Worm (Caenorhabditis elegans) whole organism, L2 larva: ENCODE data around the gene T25B2.2.

Source experiments
- C34F6.9 ChIP-seq: fragments of 150-350 bp; optimal IDR thresholded peaks from 2 replicates; lab custom pipeline; 2014; ENCODE audit warnings: missing biosample characterization, missing genetic modification characterization
- F13H6.1 ChIP-seq: sonication (generic microtip); optimal IDR thresholded peaks from 2 replicates; lab custom pipeline; 2016; ENCODE audit warnings: missing genetic modification characterization, missing compliant biosample characterization
- R02D3.7 ChIP-seq: fragments of 150-350 bp; optimal IDR thresholded peaks from 2 replicates; lab custom pipeline; 2014; ENCODE audit warnings: missing biosample characterization, missing genetic modification characterization
- Y55F3AM.14 ChIP-seq: fragments of 200-800 bp; sonication (Bioruptor generic); optimal IDR thresholded peaks from 2 replicates; lab custom pipeline; 2018; ENCODE audit warnings: mild to moderate bottlenecking, missing genetic modification characterization, missing compliant biosample characterization
- ZK546.5 ChIP-seq: sonication (generic microtip); optimal IDR thresholded peaks from 2 replicates; lab custom pipeline; 2017; ENCODE audit warnings: missing biosample characterization, missing genetic modification characterization
- alr-1 ChIP-seq: fragments of 150-350 bp; optimal IDR thresholded peaks from 2 replicates; lab custom pipeline; 2014; ENCODE audit warnings: missing biosample characterization, missing genetic modification characterization
- aly-2 ChIP-seq: fragments of 150-350 bp; optimal IDR thresholded peaks from 2 replicates; lab custom pipeline; 2014; ENCODE audit warnings: missing biosample characterization, missing genetic modification characterization
- ama-1 ChIP-seq: fragments of 150-350 bp; optimal IDR thresholded peaks from 2 replicates; lab custom pipeline; 2018; ENCODE audit warnings: inconsistent platforms
- blmp-1 ChIP-seq: sonication (generic microtip); optimal IDR thresholded peaks from 2 replicates; lab custom pipeline; 2017; ENCODE audit warnings: missing genetic modification characterization, mild to moderate bottlenecking, missing compliant biosample characterization, antibody characterized with exemption, moderate library complexity; ENCODE audit not compliant: insufficient read depth
- ceh-16 ChIP-seq: fragments of 150-350 bp; optimal IDR thresholded peaks from 2 replicates; lab custom pipeline; 2014; ENCODE audit warnings: missing biosample characterization, missing genetic modification characterization
- ceh-82 ChIP-seq: fragments of 150-350 bp; optimal IDR thresholded peaks from 2 replicates; lab custom pipeline; 2014; ENCODE audit warnings: missing biosample characterization, missing genetic modification characterization
- crh-2 ChIP-seq: sonication (generic microtip); optimal IDR thresholded peaks from 2 replicates; lab custom pipeline; 2017; ENCODE audit warnings: missing biosample characterization, missing genetic modification characterization
- egl-27 ChIP-seq: sonication (generic microtip); optimal IDR thresholded peaks from 3 replicates; lab custom pipeline; 2017; ENCODE audit warnings: missing biosample characterization, missing genetic modification reagents, missing genetic modification characterization
- elt-1 ChIP-seq: fragments of 150-350 bp; optimal IDR thresholded peaks from 2 replicates; lab custom pipeline; 2014; ENCODE audit warnings: missing biosample characterization, missing genetic modification characterization
- elt-3 ChIP-seq: sonication (generic microtip); optimal IDR thresholded peaks from 2 replicates; lab custom pipeline; 2017; ENCODE audit warnings: missing biosample characterization, missing genetic modification characterization
- fos-1 ChIP-seq: fragments of 150-350 bp; optimal IDR thresholded peaks from 2 replicates; lab custom pipeline; 2014; ENCODE audit warnings: missing biosample characterization, missing genetic modification characterization
- gmeb-1 ChIP-seq: fragments of 150-350 bp; optimal IDR thresholded peaks from 2 replicates; lab custom pipeline; 2014; ENCODE audit warnings: missing biosample characterization, missing genetic modification characterization
- lin-11 ChIP-seq: fragments of 150-350 bp; sonication (generic microtip); optimal IDR thresholded peaks from 2 replicates; lab custom pipeline; 2014; ENCODE audit warnings: missing biosample characterization, missing genetic modification characterization, inconsistent platforms, mixed read lengths
- lin-39 ChIP-seq: fragments of 150-350 bp; optimal IDR thresholded peaks from 2 replicates; lab custom pipeline; 2014; ENCODE audit warnings: missing biosample characterization, missing genetic modification reagents, missing genetic modification characterization
- lsy-2 ChIP-seq, 2 experiments: fragments of 150-350 bp in 1 of 2; sonication (generic microtip) in 1 of 2; optimal IDR thresholded peaks; 2 replicates each; lab custom pipeline; 2014 to 2017; ENCODE audit warnings: missing biosample characterization in 2 of 2, missing genetic modification characterization in 2 of 2
- mab-5 ChIP-seq: fragments of 150-350 bp; optimal IDR thresholded peaks from 2 replicates; lab custom pipeline; 2014; ENCODE audit warnings: missing biosample characterization, missing genetic modification characterization
- mbf-1 ChIP-seq: sonication (generic microtip); optimal IDR thresholded peaks from 2 replicates; lab custom pipeline; 2017; ENCODE audit warnings: missing biosample characterization, missing genetic modification characterization
- nhr-10 ChIP-seq: sonication (generic microtip); optimal IDR thresholded peaks from 2 replicates; lab custom pipeline; 2017; ENCODE audit warnings: missing biosample characterization, missing genetic modification characterization
- nhr-11 ChIP-seq: fragments of 150-350 bp; optimal IDR thresholded peaks from 2 replicates; lab custom pipeline; 2014; ENCODE audit warnings: missing biosample characterization, missing genetic modification characterization
- nhr-12 ChIP-seq: fragments of 150-350 bp; optimal IDR thresholded peaks from 2 replicates; lab custom pipeline; 2014; ENCODE audit warnings: missing biosample characterization, missing genetic modification characterization
- nhr-129 ChIP-seq: fragments of 150-350 bp; optimal IDR thresholded peaks from 2 replicates; lab custom pipeline; 2014; ENCODE audit warnings: missing biosample characterization, missing genetic modification characterization
- nhr-21 ChIP-seq: fragments of 150-350 bp; optimal IDR thresholded peaks from 2 replicates; lab custom pipeline; 2014; ENCODE audit warnings: missing biosample characterization, missing genetic modification characterization
- nhr-237 ChIP-seq: fragments of 150-350 bp; optimal IDR thresholded peaks from 2 replicates; lab custom pipeline; 2014; ENCODE audit warnings: missing biosample characterization, missing genetic modification characterization
- nhr-25 ChIP-seq: fragments of 150-350 bp; sonication (generic microtip); optimal IDR thresholded peaks from 3 replicates; lab custom pipeline; 2014; ENCODE audit warnings: missing biosample characterization, missing genetic modification characterization
- nhr-6 ChIP-seq: fragments of 150-350 bp; optimal IDR thresholded peaks from 2 replicates; lab custom pipeline; 2014; ENCODE audit warnings: missing biosample characterization, missing genetic modification characterization
- nhr-77 ChIP-seq: fragments of 150-350 bp; optimal IDR thresholded peaks from 2 replicates; lab custom pipeline; 2014; ENCODE audit warnings: missing biosample characterization, missing genetic modification characterization
- peb-1 ChIP-seq: fragments of 150-350 bp; optimal IDR thresholded peaks from 2 replicates; lab custom pipeline; 2014; ENCODE audit warnings: missing biosample characterization, missing genetic modification characterization
- sem-4 ChIP-seq: fragments of 150-350 bp; optimal IDR thresholded peaks from 2 replicates; lab custom pipeline; 2014; ENCODE audit warnings: missing biosample characterization, missing genetic modification reagents, missing genetic modification characterization
- sma-3 ChIP-seq: sonication (generic microtip); optimal IDR thresholded peaks from 2 replicates; lab custom pipeline; 2016; ENCODE audit warnings: missing genetic modification reagents, missing genetic modification characterization, missing compliant biosample characterization
- sma-9 ChIP-seq, 2 experiments: fragments of 150-350 bp in 1 of 2; sonication (generic microtip) in 1 of 2; optimal IDR thresholded peaks; 2 replicates each; lab custom pipeline; 2014 to 2016; ENCODE audit warnings: missing genetic modification characterization in 2 of 2, mild to moderate bottlenecking in 1 of 2, missing biosample characterization in 1 of 2, missing compliant biosample characterization in 1 of 2, missing genetic modification reagents in 1 of 2, moderate library complexity in 1 of 2
- snpc-4 ChIP-seq: fragments of 150-350 bp; optimal IDR thresholded peaks from 2 replicates; lab custom pipeline; 2014; ENCODE audit warnings: missing biosample characterization, missing genetic modification characterization
- unc-39 ChIP-seq: fragments of 150-350 bp; optimal IDR thresholded peaks from 2 replicates; lab custom pipeline; 2014; ENCODE audit warnings: missing biosample characterization, missing genetic modification characterization
- unc-55 ChIP-seq: fragments of 150-350 bp; sonication (generic microtip); optimal IDR thresholded peaks from 3 replicates; lab custom pipeline; 2014; ENCODE audit warnings: missing biosample characterization, missing genetic modification reagents, missing genetic modification characterization
- zag-1 ChIP-seq: fragments of 150-350 bp; optimal IDR thresholded peaks from 2 replicates; lab custom pipeline; 2014; ENCODE audit warnings: missing biosample characterization, missing genetic modification characterization
- ztf-1 ChIP-seq: fragments of 200-800 bp; sonication (Bioruptor generic); conservative IDR thresholded peaks from 2 replicates; pipeline ENCODE4 v1.3.6; 2022; ENCODE audit warnings: missing genetic modification characterization, missing compliant biosample characterization
- ztf-11 ChIP-seq: sonication (generic microtip); optimal IDR thresholded peaks from 2 replicates; lab custom pipeline; 2017; ENCODE audit warnings: missing biosample characterization, missing genetic modification characterization
- ztf-4 ChIP-seq: fragments of 150-350 bp; optimal IDR thresholded peaks from 2 replicates; lab custom pipeline; 2014; ENCODE audit warnings: missing biosample characterization, missing genetic modification characterization

T25B2.2 gene

ce11 chrX:6204696-6205232 lies 35.3 kb downstream of the T25B2.2 start, which contains the start of gene bca-1 (continued):
- no peak for TF ChIP-seq unc-39 (tag; lab: Kevin White, UChicago)
- no peak for TF ChIP-seq nhr-11 (tag; lab: Kevin White, UChicago)
- no peak for TF ChIP-seq aly-2 (tag; lab: Kevin White, UChicago)
- TF ChIP-seq elt-1: no peak
- TF ChIP-seq ZK546.5: no peak
- TF ChIP-seq Y55F3AM.14: no peak

DNA sequence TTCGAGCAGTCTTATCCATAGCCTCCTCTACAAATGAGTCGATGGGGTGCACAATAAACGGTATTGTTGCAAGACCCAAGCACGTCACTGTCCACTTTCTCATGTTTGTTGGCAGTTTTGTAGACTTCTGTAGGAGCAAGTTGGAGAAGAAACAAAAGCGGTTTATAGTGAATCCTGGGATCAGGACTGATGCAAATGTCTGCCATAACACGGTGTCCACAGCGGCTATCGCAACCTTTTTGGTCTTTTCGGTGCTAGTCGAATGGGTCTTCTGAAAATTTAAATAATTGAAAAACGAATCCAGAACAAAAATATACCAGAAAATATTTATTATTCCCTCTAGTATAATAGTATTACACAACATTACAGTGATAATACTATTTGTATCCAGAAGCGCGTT lies 35.9 kb downstream of the T25B2.2 start:
- TF ChIP-seq sem-4 (no peak), elt-3 (no peak), nhr-25 (tag; lab: Kevin White, UChicago) (no peak), unc-55 (GFP tag; lab: Kevin White, UChicago) (no peak), ztf-1 (no peak), sma-3 (GFP tag; lab: Kevin White, UChicago) (no peak), nhr-6 (tag; lab: Kevin White, UChicago) (no peak), ztf-4 (tag; lab: Kevin White, UChicago) (no peak), ztf-11 (tag; lab: Kevin White, UChicago) (no peak), nhr-77 (tag; lab: Kevin White, UChicago) (no peak), aly-2 (tag; lab: Kevin White, UChicago) (no peak), alr-1 (tag; lab: Kevin White, UChicago) (no peak), egl-27 (tag; lab: Kevin White, UChicago) (no peak), gmeb-1 (tag; lab: Kevin White, UChicago) (no peak), nhr-129 (tag; lab: Kevin White, UChicago) (no peak), F13H6.1 (no peak)

DNA sequence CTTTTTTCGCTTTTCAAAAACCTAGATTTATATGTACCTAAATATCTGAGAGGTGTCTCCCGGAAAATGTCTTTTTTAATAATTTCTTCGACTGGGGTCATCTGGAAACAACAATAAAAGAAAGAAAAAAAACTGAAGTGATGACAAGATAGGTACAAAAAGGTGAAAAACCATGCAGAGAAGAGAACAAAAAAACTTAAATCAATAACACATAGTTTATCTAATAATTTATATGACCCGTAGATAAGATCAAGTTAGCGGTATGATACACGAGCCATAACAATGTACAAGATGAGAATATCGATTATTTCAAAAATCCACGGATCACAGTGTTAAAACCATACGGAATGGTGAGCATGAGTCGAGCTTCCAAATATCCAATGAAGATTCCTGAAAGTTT lies 36.9 kb downstream of the T25B2.2 start, which contains the start of gene mtp-18:
TSS of gene mtp-18 (minus strand) at position 101 of the 400 bp plus-strand sequence.
- TF ChIP-seq blmp-1 (no peak), mbf-1 (no peak), egl-27 (tag; lab: Kevin White, UChicago) (no peak), unc-39 (tag; lab: Kevin White, UChicago) (no peak), nhr-129 (tag; lab: Kevin White, UChicago) (no peak), ceh-82 (tag; lab: Kevin White, UChicago) (no peak), fos-1 (tag; lab: Kevin White, UChicago) (no peak), aly-2 (tag; lab: Kevin White, UChicago) (no peak), nhr-77 (tag; lab: Kevin White, UChicago) (no peak), sma-3 (GFP tag; lab: Kevin White, UChicago) (no peak), ZK546.5 (no peak), crh-2 (no peak), gmeb-1 (tag; lab: Kevin White, UChicago) (no peak), nhr-12 (tag; lab: Kevin White, UChicago) (no peak), zag-1 (tag; lab: Kevin White, UChicago) (no peak)

DNA sequence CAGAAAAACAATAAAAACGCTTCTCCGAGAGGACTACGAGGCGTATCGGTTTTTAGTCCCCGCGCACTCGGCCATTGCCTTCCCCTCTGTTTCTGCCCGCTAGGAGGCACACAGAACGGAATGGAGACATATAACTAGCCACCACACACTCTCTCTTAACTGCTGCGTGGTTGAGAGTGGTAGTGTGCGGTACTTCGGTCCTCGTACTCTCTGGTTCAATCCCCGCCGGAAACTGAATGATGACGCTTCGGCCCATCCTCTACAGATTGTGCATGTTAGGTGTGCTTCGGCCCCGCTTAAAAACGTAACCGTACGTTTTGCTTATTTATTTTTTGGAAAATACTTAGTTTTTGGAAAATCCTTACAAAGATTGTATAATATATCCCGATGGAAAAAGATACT lies 38.2 kb downstream of the T25B2.2 start, which contains the start of gene T13C5.6:
TSS of gene T13C5.6 (minus strand) at position 1 of the 402 bp plus-strand sequence.
- TF ChIP-seq ztf-4 (tag; lab: Kevin White, UChicago): peak; percentile 72
- no peak for TF ChIP-seq elt-3
- TF ChIP-seq mab-5 (tag; lab: Kevin White, UChicago): peak; percentile 63
- peak; percentile 84 for TF ChIP-seq C34F6.9
- TF ChIP-seq fos-1 (tag; lab: Kevin White, UChicago): peak; percentile 90
- no peak for TF ChIP-seq R02D3.7
- peak; percentile 75 for TF ChIP-seq zag-1 (tag; lab: Kevin White, UChicago)
- TF ChIP-seq nhr-10: peak; percentile 59
- peak; percentile 91 for TF ChIP-seq unc-55 (GFP tag; lab: Kevin White, UChicago)
- TF ChIP-seq ztf-1: no peak
- peak; percentile 90 for TF ChIP-seq egl-27 (tag; lab: Kevin White, UChicago)
- no peak for TF ChIP-seq elt-1
- no peak for TF ChIP-seq ZK546.5
- TF ChIP-seq nhr-12 (tag; lab: Kevin White, UChicago): no peak
- TF ChIP-seq nhr-11 (tag; lab: Kevin White, UChicago): peak; percentile 30
- no peak for TF ChIP-seq ama-1 (lab: Kevin White, UChicago)
- TF ChIP-seq alr-1 (tag; lab: Kevin White, UChicago): no peak
- peak; percentile 10 for TF ChIP-seq snpc-4 (tag; lab: Kevin White, UChicago)
- TF ChIP-seq lin-39 (tag; lab: Kevin White, UChicago): no peak
- TF ChIP-seq peb-1: no peak
- TF ChIP-seq nhr-237 (tag; lab: Kevin White, UChicago): no peak
- peak; percentile 91 for TF ChIP-seq crh-2
- peak; percentile 95 for TF ChIP-seq lin-11 (tag; lab: Kevin White, UChicago)
- peak; percentile 68 to 85 for TF ChIP-seq lsy-2 (tag; optimal IDR thresholded peaks at IDR 0.05; lab: Kevin White, UChicago)
- peak; percentile 93 for TF ChIP-seq Y55F3AM.14
- peak; percentile 53 for TF ChIP-seq ceh-16 (tag; lab: Kevin White, UChicago)
- TF ChIP-seq aly-2 (tag; lab: Kevin White, UChicago): no peak
- peak; percentile 10 for TF ChIP-seq ztf-11 (tag; lab: Kevin White, UChicago)
- TF ChIP-seq unc-39 (tag; lab: Kevin White, UChicago): no peak
- peak; percentile 90 for TF ChIP-seq sem-4
- no peak for TF ChIP-seq blmp-1
- no peak for TF ChIP-seq ceh-82 (tag; lab: Kevin White, UChicago)
- TF ChIP-seq mbf-1: no peak
- peak; percentile 93 for TF ChIP-seq sma-3 (GFP tag; lab: Kevin White, UChicago)
- peak; percentile 69 for TF ChIP-seq nhr-6 (tag; lab: Kevin White, UChicago)
- TF ChIP-seq gmeb-1 (tag; lab: Kevin White, UChicago): peak; percentile 66
- peak; percentile 95 for TF ChIP-seq nhr-129 (tag; lab: Kevin White, UChicago)
- peak; percentile 89 for TF ChIP-seq sma-9 (GFP tag; optimal IDR thresholded peaks at IDR 0.05; lab: Kevin White, UChicago)
- TF ChIP-seq sma-9 (tag; optimal IDR thresholded peaks at IDR 0.05; lab: Kevin White, UChicago): no peak
- peak; percentile 91 for TF ChIP-seq nhr-21
